Fruit fly (Drosophila melanogaster) whole organism, embryonic: Measurements from ENCODE around the gene Prp18.

Experiments used
- Atf3 ChIP-seq: fragments of 200-800 bp; sonication (Bioruptor generic); optimal IDR thresholded peaks from 3 replicates; lab custom pipeline; 2016; ENCODE audit warnings: missing biosample characterization, missing genetic modification characterization
- Bdp1 ChIP-seq: fragments of 200-800 bp; sonication (Bioruptor generic); optimal IDR thresholded peaks from 3 replicates; lab custom pipeline; 2016; ENCODE audit warnings: missing biosample characterization, missing genetic modification characterization
- CG12299 ChIP-seq: fragments of 200-800 bp; sonication (Bioruptor generic); optimal IDR thresholded peaks from 2 replicates; lab custom pipeline; 2018; ENCODE audit warnings: missing biosample characterization, mild to moderate bottlenecking, missing genetic modification characterization
- CG12769 ChIP-seq: fragments of 200-800 bp; sonication (Bioruptor generic); optimal IDR thresholded peaks from 2 replicates; lab custom pipeline; 2019; ENCODE audit warnings: missing biosample characterization, mild to moderate bottlenecking, missing genetic modification characterization, moderate library complexity
- CG13287 ChIP-seq: fragments of 200-800 bp; sonication (Bioruptor generic); IDR thresholded peaks from 2 replicates; pipeline ENCODE4 v1.3.6; 2022; ENCODE audit warnings: missing biosample characterization, missing genetic modification characterization; ENCODE audit not compliant: partially characterized antibody
- CG15269 ChIP-seq: fragments of 200-800 bp; sonication (Bioruptor generic); optimal IDR thresholded peaks from 2 replicates; lab custom pipeline; 2018; ENCODE audit warnings: missing biosample characterization, mild to moderate bottlenecking, missing genetic modification characterization, moderate library complexity
- CG15601 ChIP-seq: fragments of 200-800 bp; sonication (Bioruptor generic); optimal IDR thresholded peaks from 3 replicates; lab custom pipeline; 2019; ENCODE audit warnings: missing biosample characterization, mild to moderate bottlenecking, missing genetic modification characterization, moderate library complexity
- CG18619 ChIP-seq: fragments of 200-800 bp; sonication (Bioruptor generic); optimal IDR thresholded peaks from 3 replicates; lab custom pipeline; 2017; ENCODE audit warnings: missing biosample characterization, mild to moderate bottlenecking, missing genetic modification characterization
- CG3847 ChIP-seq: fragments of 200-800 bp; sonication (Bioruptor generic); IDR thresholded peaks from 2 replicates; pipeline ENCODE4 v1.3.6; 2022; ENCODE audit warnings: missing biosample characterization, missing genetic modification characterization
- CG4424 ChIP-seq: fragments of 200-800 bp; sonication (Bioruptor generic); optimal IDR thresholded peaks from 3 replicates; lab custom pipeline; 2016; ENCODE audit warnings: missing biosample characterization, missing genetic modification characterization
- CG6813 ChIP-seq: fragments of 200-800 bp; sonication (Bioruptor generic); optimal IDR thresholded peaks from 2 replicates; lab custom pipeline; 2017; ENCODE audit warnings: missing biosample characterization, missing genetic modification characterization, mild to moderate bottlenecking, moderate library complexity, missing genetic modification reagents
- CG7271 ChIP-seq: fragments of 200-800 bp; sonication (Bioruptor generic); optimal IDR thresholded peaks from 2 replicates; lab custom pipeline; 2018; ENCODE audit warnings: missing biosample characterization, mild to moderate bottlenecking, missing genetic modification characterization, moderate library complexity
- CG7839 ChIP-seq: fragments of 200-800 bp; sonication (Bioruptor generic); optimal IDR thresholded peaks from 3 replicates; lab custom pipeline; 2018; ENCODE audit warnings: missing biosample characterization, mild to moderate bottlenecking, missing genetic modification characterization, moderate library complexity
- CG8478 ChIP-seq: fragments of >200 bp; optimal IDR thresholded peaks from 2 replicates; lab custom pipeline; 2018
- Dbx ChIP-seq: fragments of 200-800 bp; sonication (Bioruptor generic); IDR thresholded peaks from 3 replicates; pipeline ENCODE4 v1.3.6; 2022; ENCODE audit warnings: missing biosample characterization, missing genetic modification characterization
- Dek ChIP-seq: fragments of 200-800 bp; sonication (Bioruptor generic); optimal IDR thresholded peaks from 3 replicates; lab custom pipeline; 2019; ENCODE audit warnings: missing biosample characterization, mild to moderate bottlenecking, missing genetic modification characterization, moderate library complexity
- Dip2 ChIP-seq: fragments of 200-800 bp; sonication (Bioruptor generic); IDR thresholded peaks from 2 replicates; pipeline ENCODE4 v1.3.6; 2022; ENCODE audit warnings: missing biosample characterization, missing genetic modification characterization
- Dp ChIP-seq: fragments of 200-800 bp; sonication (Bioruptor generic); optimal IDR thresholded peaks from 2 replicates; lab custom pipeline; 2018; ENCODE audit warnings: missing biosample characterization, mild to moderate bottlenecking, missing genetic modification characterization, moderate library complexity
- Drgx ChIP-seq: fragments of 200-800 bp; sonication (Bioruptor generic); IDR thresholded peaks from 2 replicates; pipeline ENCODE4 v1.3.6; 2022; ENCODE audit warnings: missing biosample characterization, missing genetic modification characterization
- H2.0 ChIP-seq: fragments of 200-800 bp; sonication (Bioruptor generic); IDR thresholded peaks from 2 replicates; pipeline ENCODE4 v1.3.6; 2022; ENCODE audit warnings: missing biosample characterization, missing genetic modification characterization
- HHEX ChIP-seq: fragments of 200-800 bp; sonication (Bioruptor generic); optimal IDR thresholded peaks from 3 replicates; lab custom pipeline; 2017; ENCODE audit warnings: missing biosample characterization, mild to moderate bottlenecking, missing genetic modification characterization, missing genetic modification reagents
- HLHmδ ChIP-seq: fragments of 200-800 bp; sonication (Bioruptor generic); optimal IDR thresholded peaks from 2 replicates; lab custom pipeline; 2018; ENCODE audit warnings: missing biosample characterization, mild to moderate bottlenecking, missing genetic modification characterization, moderate library complexity
- MTF-1 ChIP-seq: fragments of 200-800 bp; sonication (Bioruptor generic); optimal IDR thresholded peaks from 2 replicates; lab custom pipeline; 2018; ENCODE audit warnings: missing biosample characterization, mild to moderate bottlenecking, missing genetic modification characterization, borderline replicate concordance
- Meics ChIP-seq: fragments of 200-800 bp; sonication (Bioruptor generic); optimal IDR thresholded peaks from 2 replicates; lab custom pipeline; 2017; ENCODE audit warnings: missing biosample characterization, mild to moderate bottlenecking, missing genetic modification characterization
- Nf-YA ChIP-seq: fragments of 200-800 bp; sonication (Bioruptor generic); IDR thresholded peaks from 2 replicates; pipeline ENCODE4 v1.3.6; 2022; ENCODE audit warnings: missing biosample characterization, missing genetic modification characterization
- Ssrp ChIP-seq: fragments of 200-800 bp; sonication (Bioruptor generic); optimal IDR thresholded peaks from 2 replicates; lab custom pipeline; 2018; ENCODE audit warnings: missing biosample characterization, mild to moderate bottlenecking, missing genetic modification characterization, moderate library complexity
- Taf1 ChIP-seq: fragments of 200-800 bp; sonication (Bioruptor generic); IDR thresholded peaks from 2 replicates; pipeline ENCODE4 v1.3.6; 2022; ENCODE audit warnings: missing biosample characterization, missing genetic modification characterization
- YL-1 ChIP-seq: fragments of 200-800 bp; sonication (Bioruptor generic); optimal IDR thresholded peaks from 3 replicates; lab custom pipeline; 2017; ENCODE audit warnings: missing biosample characterization, mild to moderate bottlenecking, missing genetic modification characterization
- bsh ChIP-seq, 2 experiments: fragments of 200-800 bp; sonication (Bioruptor generic); optimal IDR thresholded peaks; 2 replicates each; lab custom pipeline; 2017 to 2018; ENCODE audit warnings: mild to moderate bottlenecking in 2 of 2, missing biosample characterization in 2 of 2, missing genetic modification characterization in 2 of 2, moderate library complexity in 1 of 2
- caup ChIP-seq: fragments of 200-800 bp; sonication (Bioruptor generic); optimal IDR thresholded peaks from 3 replicates; lab custom pipeline; 2017; ENCODE audit warnings: missing biosample characterization, mild to moderate bottlenecking, missing genetic modification characterization, moderate library complexity; ENCODE audit not compliant: severe bottlenecking
- cwo ChIP-seq: fragments of 200-800 bp; sonication (Bioruptor generic); optimal IDR thresholded peaks from 3 replicates; lab custom pipeline; 2017; ENCODE audit warnings: missing biosample characterization, missing genetic modification characterization, mild to moderate bottlenecking, moderate library complexity, missing genetic modification reagents
- dimm ChIP-seq: fragments of 200-800 bp; sonication (Bioruptor generic); IDR thresholded peaks from 2 replicates; pipeline ENCODE4 v1.3.6; 2022; ENCODE audit warnings: missing biosample characterization, missing genetic modification characterization
- disco-r ChIP-seq: fragments of 200-800 bp; sonication (Bioruptor generic); optimal IDR thresholded peaks from 2 replicates; lab custom pipeline; 2016; ENCODE audit warnings: missing biosample characterization, missing genetic modification characterization
- dmrt99B ChIP-seq: fragments of 200-800 bp; sonication (Bioruptor generic); optimal IDR thresholded peaks from 2 replicates; lab custom pipeline; 2018; ENCODE audit warnings: missing biosample characterization, mild to moderate bottlenecking, missing genetic modification characterization, moderate library complexity
- fru ChIP-seq: fragments of >200 bp; optimal IDR thresholded peaks from 2 replicates; lab custom pipeline; 2017
- kni ChIP-seq: fragments of 200-800 bp; sonication (Bioruptor generic); optimal IDR thresholded peaks from 3 replicates; lab custom pipeline; 2017; ENCODE audit warnings: mild to moderate bottlenecking, missing biosample characterization, missing genetic modification reagents, missing genetic modification characterization
- lbe ChIP-seq: fragments of 200-800 bp; sonication (Bioruptor generic); optimal IDR thresholded peaks from 2 replicates; lab custom pipeline; 2016; ENCODE audit warnings: missing biosample characterization, mild to moderate bottlenecking, missing genetic modification characterization
- pb ChIP-seq: fragments of 200-800 bp; sonication (Bioruptor generic); optimal IDR thresholded peaks from 3 replicates; lab custom pipeline; 2016; ENCODE audit warnings: missing biosample characterization, missing genetic modification characterization
- phol ChIP-seq: fragments of 200-800 bp; sonication (Bioruptor generic); optimal IDR thresholded peaks from 3 replicates; lab custom pipeline; 2018; ENCODE audit warnings: missing biosample characterization, mild to moderate bottlenecking, missing genetic modification characterization, moderate library complexity
- pros ChIP-seq: fragments of 200-800 bp; sonication (Bioruptor generic); optimal IDR thresholded peaks from 3 replicates; lab custom pipeline; 2019; ENCODE audit warnings: missing biosample characterization, mild to moderate bottlenecking, missing genetic modification characterization, moderate library complexity
- salm ChIP-seq: fragments of 200-800 bp; sonication (Bioruptor generic); optimal IDR thresholded peaks from 2 replicates; lab custom pipeline; 2018; ENCODE audit warnings: missing biosample characterization, mild to moderate bottlenecking, missing genetic modification characterization
- sc ChIP-seq, 3 experiments: fragments of >200 bp in 2 of 3; fragments of 200-800 bp in 1 of 3; sonication (Bioruptor generic) in 1 of 3; optimal IDR thresholded peaks; 2 replicates in 2 of 3; 3 replicates in 1 of 3; lab custom pipeline; 2017; ENCODE audit warnings: mild to moderate bottlenecking in 1 of 3, missing biosample characterization in 1 of 3, missing genetic modification characterization in 1 of 3, missing genetic modification reagents in 1 of 3
- sens-2 ChIP-seq: fragments of 200-800 bp; sonication (Bioruptor generic); IDR thresholded peaks from 2 replicates; pipeline ENCODE4 v1.3.6; 2022; ENCODE audit warnings: missing biosample characterization, missing genetic modification characterization
- shn ChIP-seq: fragments of 200-800 bp; sonication (Bioruptor generic); optimal IDR thresholded peaks from 3 replicates; lab custom pipeline; 2016; ENCODE audit warnings: missing biosample characterization, missing genetic modification characterization
- tgo ChIP-seq: fragments of 200-800 bp; sonication (Bioruptor generic); IDR thresholded peaks from 3 replicates; pipeline ENCODE4 v1.3.6; 2022; ENCODE audit warnings: missing biosample characterization, missing genetic modification characterization
- tna ChIP-seq: fragments of 200-800 bp; sonication (Bioruptor generic); IDR thresholded peaks from 2 replicates; pipeline ENCODE4 v1.3.6; 2022; ENCODE audit warnings: missing biosample characterization, missing genetic modification characterization; ENCODE audit not compliant: partially characterized antibody
- unpg ChIP-seq: fragments of 200-800 bp; sonication (Bioruptor generic); optimal IDR thresholded peaks from 3 replicates; lab custom pipeline; 2018; ENCODE audit warnings: missing biosample characterization, mild to moderate bottlenecking, missing genetic modification characterization, moderate library complexity
- z ChIP-seq: fragments of 200-800 bp; sonication (Bioruptor generic); IDR thresholded peaks from 3 replicates; pipeline ENCODE4 v1.3.6; 2022; ENCODE audit warnings: missing biosample characterization, missing genetic modification characterization
- zen ChIP-seq: fragments of 200-800 bp; sonication (Bioruptor generic); optimal IDR thresholded peaks from 3 replicates; lab custom pipeline; 2018; ENCODE audit warnings: missing biosample characterization, mild to moderate bottlenecking, missing genetic modification characterization, moderate library complexity

Gene Prp18

DNA sequence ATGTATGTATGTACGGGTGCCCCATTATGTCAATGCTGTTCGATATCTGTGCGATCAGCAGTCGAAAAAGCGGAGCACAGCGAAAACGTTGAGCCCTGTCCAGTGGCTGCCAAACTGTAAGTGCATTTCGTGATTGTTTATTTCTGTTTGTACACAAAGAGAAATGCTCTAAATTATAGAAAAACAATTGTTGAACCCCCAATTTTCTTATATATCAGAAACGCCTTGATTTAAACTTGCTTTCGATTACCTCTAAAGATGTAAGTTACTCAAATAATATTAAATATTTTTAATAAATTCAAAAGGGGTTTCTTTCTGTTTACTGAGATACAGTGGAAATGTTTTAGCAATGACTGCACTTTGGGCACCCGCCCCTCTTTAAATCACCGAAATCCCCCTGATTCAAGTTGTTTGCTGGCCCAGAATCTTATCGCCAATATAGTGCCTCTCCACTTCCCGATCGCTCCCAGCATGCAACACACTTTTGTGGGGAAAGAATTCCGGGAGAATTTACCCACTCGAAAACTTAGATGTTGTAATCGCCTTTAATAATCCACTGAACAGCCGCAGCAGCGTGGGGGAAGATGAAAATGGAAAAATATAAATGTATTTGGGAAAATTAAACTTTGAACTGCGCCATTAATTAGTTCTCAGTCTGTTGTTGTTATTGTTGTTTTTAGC is 16.2 kb downstream of the Prp18 start (continued):
- TF ChIP-seq unpg (GFP tag; lab: Kevin White, UChicago): peak; percentile 63
- TF ChIP-seq cwo (GFP tag; lab: Kevin White, UChicago): no peak
- TF ChIP-seq Drgx (GFP tag; lab: Robert Waterston, UW): peak; percentile 66
- 0 out of 3 replicates have a peak, but pooled peaks have one; percentile 30 for TF ChIP-seq z (GFP tag; lab: Robert Waterston, UW)
- TF ChIP-seq Dip2 (GFP tag; lab: Robert Waterston, UW): no peak
- TF ChIP-seq caup (GFP tag; lab: Kevin White, UChicago): no peak
- no peak for TF ChIP-seq CG12299 (tag; lab: Kevin White, UChicago)
- TF ChIP-seq Meics (GFP tag; lab: Kevin White, UChicago): no peak
- no peak for TF ChIP-seq Nf-YA (GFP tag; lab: Robert Waterston, UW)
- TF ChIP-seq CG12769 (tag; lab: Kevin White, UChicago): peak; percentile 53
- peak; percentile 65 for TF ChIP-seq CG15601 (tag; lab: Kevin White, UChicago)
- peak; percentile 60 for TF ChIP-seq CG7839 (tag; lab: Kevin White, UChicago)
- TF ChIP-seq Taf1 (GFP tag; lab: Robert Waterston, UW): no peak
- no peak for TF ChIP-seq zen (tag; lab: Kevin White, UChicago)
- peak in 1 of 2 experiments; percentile 80 for TF ChIP-seq bsh (GFP tag; optimal IDR thresholded peaks at IDR 0.05; lab: Kevin White, UChicago)
- no peak for TF ChIP-seq Dbx (GFP tag; lab: Robert Waterston, UW)
- TF ChIP-seq Atf3 (GFP tag; lab: Kevin White, UChicago): no peak
- no peak for TF ChIP-seq MTF-1 (GFP tag; lab: Kevin White, UChicago)
- TF ChIP-seq CG4424 (GFP tag; lab: Kevin White, UChicago): peak; percentile 10
- TF ChIP-seq CG6813 (GFP tag; lab: Kevin White, UChicago): no peak
- TF ChIP-seq sc (optimal IDR thresholded peaks at IDR 0.05; lab: Kevin White, UChicago): no peak
- peak; percentile 43 for TF ChIP-seq sc (GFP tag; optimal IDR thresholded peaks at IDR 0.05; lab: Kevin White, UChicago)
- no peak for TF ChIP-seq tna (GFP tag; lab: Robert Waterston, UW)
- TF ChIP-seq phol: peak; percentile 64
- TF ChIP-seq salm (tag; lab: Kevin White, UChicago): no peak
- TF ChIP-seq CG3847 (GFP tag; lab: Robert Waterston, UW): no peak
- peak; percentile 70 for TF ChIP-seq dmrt99B (tag; lab: Kevin White, UChicago)
- TF ChIP-seq HHEX (GFP tag; lab: Kevin White, UChicago): peak; percentile 3
- TF ChIP-seq CG7271 (tag; lab: Kevin White, UChicago): no peak
- TF ChIP-seq shn (GFP tag; lab: Kevin White, UChicago): no peak
- TF ChIP-seq HLHmδ (GFP tag; lab: Kevin White, UChicago): no peak
- no peak for TF ChIP-seq Dp
- no peak for TF ChIP-seq pb (GFP tag; lab: Kevin White, UChicago)
- TF ChIP-seq CG8478 (lab: Kevin White, UChicago): no peak
- TF ChIP-seq Ssrp (tag; lab: Kevin White, UChicago): peak; percentile 68
- TF ChIP-seq kni (GFP tag; lab: Kevin White, UChicago): no peak
- TF ChIP-seq CG15269 (tag; lab: Kevin White, UChicago): peak; percentile 22
- TF ChIP-seq Dek: no peak
- no peak for TF ChIP-seq dimm (GFP tag; lab: Robert Waterston, UW)
- TF ChIP-seq H2.0 (GFP tag; lab: Robert Waterston, UW): no peak
- no peak for TF ChIP-seq YL-1 (GFP tag; lab: Kevin White, UChicago)
- no peak for TF ChIP-seq disco-r (GFP tag; lab: Kevin White, UChicago)
- peak; percentile 14; the same call in 1 of the 3 replicates for TF ChIP-seq tgo (GFP tag; lab: Robert Waterston, UW)
- TF ChIP-seq CG13287 (GFP tag; lab: Robert Waterston, UW): no peak
- TF ChIP-seq pros (GFP tag; lab: Kevin White, UChicago): no peak
- TF ChIP-seq lbe: no peak
- TF ChIP-seq CG18619 (GFP tag; lab: Kevin White, UChicago): no peak
- TF ChIP-seq fru: no peak
- no peak for TF ChIP-seq sens-2 (GFP tag; lab: Robert Waterston, UW)
- TF ChIP-seq Bdp1 (GFP tag; lab: Kevin White, UChicago): no peak
